Worm (Caenorhabditis elegans): ENCODE measurements around the gene C47E12.11.

DNA sequence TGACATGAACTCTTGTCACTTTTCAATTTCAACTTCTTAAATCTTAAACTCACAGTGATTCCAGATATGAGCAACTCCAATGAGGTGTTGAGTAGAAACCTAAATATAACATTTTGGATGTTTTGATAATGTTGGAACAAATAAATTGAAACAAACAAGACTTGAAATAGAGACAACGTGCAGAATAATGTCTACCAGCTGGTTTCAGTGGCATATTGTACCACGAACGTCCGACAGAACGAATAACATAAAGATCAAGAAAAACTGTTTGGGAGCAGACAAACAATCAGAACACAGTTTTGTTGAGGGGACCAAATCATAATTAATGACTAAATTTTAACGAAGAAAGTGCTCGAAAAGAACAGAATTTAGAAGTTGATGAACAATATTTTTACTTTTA, 15.9 kb upstream of the C47E12.11 start, which contains the start of gene gon-1:
- TF ChIP-seq elt-2 (tag; optimal IDR thresholded peaks at IDR 0.05) (no peak), daf-12 (tag; optimal IDR thresholded peaks at IDR 0.05) (no peak), ceh-16 (tag; optimal IDR thresholded peaks at IDR 0.05) (no peak), nhr-28 (tag; optimal IDR thresholded peaks at IDR 0.05) (no peak), ceh-9 (tag; optimal IDR thresholded peaks at IDR 0.05) (no peak), snpc-4 (tag; optimal IDR thresholded peaks at IDR 0.05) (no peak), elt-1 (tag; optimal IDR thresholded peaks at IDR 0.05) (no peak), fkh-10 (GFP tag; optimal IDR thresholded peaks at IDR 0.05) (no peak), ztf-4 (tag; optimal IDR thresholded peaks at IDR 0.05) (no peak), lsy-12 (tag; optimal IDR thresholded peaks at IDR 0.05) (no peak), pha-4 (tag; optimal IDR thresholded peaks at IDR 0.05) (no peak)

Data from whole organism, L3 larva.